Fruit fly (Drosophila melanogaster) whole organism, embryonic: ENCODE measurements around the gene CG11912.

Source experiments
- Atf6 ChIP-seq: fragments of 200-800 bp; sonication (Bioruptor generic); IDR thresholded peaks from 2 replicates; pipeline ENCODE4 v1.3.6; 2022; ENCODE audit warnings: missing biosample characterization, missing genetic modification characterization
- Bdp1 ChIP-seq: fragments of 200-800 bp; sonication (Bioruptor generic); optimal IDR thresholded peaks from 3 replicates; lab custom pipeline; 2016; ENCODE audit warnings: missing biosample characterization, missing genetic modification characterization
- CG10366 ChIP-seq: fragments of 200-800 bp; sonication (Bioruptor generic); IDR thresholded peaks from 2 replicates; pipeline ENCODE4 v1.3.6; 2022; ENCODE audit warnings: missing biosample characterization, missing genetic modification characterization
- CG11456 ChIP-seq: fragments of 200-800 bp; sonication (Bioruptor generic); IDR thresholded peaks from 3 replicates; pipeline ENCODE4 v1.3.6; 2022; ENCODE audit warnings: missing biosample characterization, missing genetic modification characterization
- CG14050 ChIP-seq: fragments of 200-800 bp; sonication (Bioruptor generic); IDR thresholded peaks from 3 replicates; pipeline ENCODE4 v1.3.6; 2022; ENCODE audit warnings: missing biosample characterization, missing genetic modification characterization
- CG16863 ChIP-seq: fragments of 200-800 bp; sonication (Bioruptor generic); optimal IDR thresholded peaks from 3 replicates; lab custom pipeline; 2016; ENCODE audit warnings: missing biosample characterization, missing genetic modification characterization
- CG18476 ChIP-seq: fragments of 200-800 bp; sonication (Bioruptor generic); optimal IDR thresholded peaks from 2 replicates; lab custom pipeline; 2016; ENCODE audit warnings: missing biosample characterization, mild to moderate bottlenecking, missing genetic modification characterization
- CG2129 ChIP-seq: fragments of 200-800 bp; sonication (Bioruptor generic); IDR thresholded peaks from 2 replicates; pipeline ENCODE4 v1.3.6; 2022; ENCODE audit warnings: missing biosample characterization, missing genetic modification characterization; ENCODE audit not compliant: partially characterized antibody
- CG2889 ChIP-seq: fragments of 200-800 bp; sonication (Bioruptor generic); IDR thresholded peaks from 3 replicates; pipeline ENCODE4 v1.3.6; 2022; ENCODE audit warnings: missing biosample characterization, missing genetic modification characterization
- CG31224 ChIP-seq: fragments of 200-800 bp; sonication (Bioruptor generic); IDR thresholded peaks from 2 replicates; pipeline ENCODE4 v1.3.6; 2022; ENCODE audit warnings: missing biosample characterization, missing genetic modification characterization
- CG3726 ChIP-seq: fragments of 200-800 bp; sonication (Bioruptor generic); IDR thresholded peaks from 3 replicates; pipeline ENCODE4, ENCODE4 v1.3.6; 2022; ENCODE audit warnings: missing biosample characterization, missing genetic modification characterization
- CG3847 ChIP-seq: fragments of 200-800 bp; sonication (Bioruptor generic); IDR thresholded peaks from 2 replicates; pipeline ENCODE4 v1.3.6; 2022; ENCODE audit warnings: missing biosample characterization, missing genetic modification characterization
- CG7372 ChIP-seq: fragments of 200-800 bp; sonication (Bioruptor generic); IDR thresholded peaks from 2 replicates; pipeline ENCODE4 v1.3.6; 2022; ENCODE audit warnings: missing biosample characterization, missing genetic modification characterization
- CG8478 ChIP-seq: fragments of >200 bp; optimal IDR thresholded peaks from 2 replicates; lab custom pipeline; 2018
- CG9797 ChIP-seq: fragments of 200-800 bp; sonication (Bioruptor generic); optimal IDR thresholded peaks from 3 replicates; lab custom pipeline; 2018; ENCODE audit warnings: missing biosample characterization, mild to moderate bottlenecking, missing genetic modification characterization
- CG9876 ChIP-seq: fragments of 200-800 bp; sonication (Bioruptor generic); optimal IDR thresholded peaks from 2 replicates; lab custom pipeline; 2016; ENCODE audit warnings: missing biosample characterization, missing genetic modification characterization
- Dbx ChIP-seq: fragments of 200-800 bp; sonication (Bioruptor generic); IDR thresholded peaks from 3 replicates; pipeline ENCODE4 v1.3.6; 2022; ENCODE audit warnings: missing biosample characterization, missing genetic modification characterization
- Dp ChIP-seq: fragments of 200-800 bp; sonication (Bioruptor generic); optimal IDR thresholded peaks from 2 replicates; lab custom pipeline; 2018; ENCODE audit warnings: missing biosample characterization, mild to moderate bottlenecking, missing genetic modification characterization, moderate library complexity
- Eip74EF ChIP-seq, 2 experiments: fragments of 200-800 bp in 1 of 2; fragments of >200 bp in 1 of 2; sonication (Bioruptor generic) in 1 of 2; optimal IDR thresholded peaks; 2 replicates each; lab custom pipeline; 2017 to 2019; ENCODE audit warnings: missing biosample characterization in 2 of 2, missing genetic modification characterization in 2 of 2, mild to moderate bottlenecking in 1 of 2, moderate library complexity in 1 of 2
- Fer1 ChIP-seq: fragments of 200-800 bp; sonication (Bioruptor generic); optimal IDR thresholded peaks from 2 replicates; lab custom pipeline; 2017; ENCODE audit warnings: missing biosample characterization, mild to moderate bottlenecking, missing genetic modification characterization
- Fer2 ChIP-seq: fragments of 200-800 bp; sonication (Bioruptor generic); optimal IDR thresholded peaks from 2 replicates; lab custom pipeline; 2018; ENCODE audit warnings: missing biosample characterization, mild to moderate bottlenecking, missing genetic modification characterization, moderate library complexity
- GATAe ChIP-seq: fragments of 200-800 bp; sonication (Bioruptor generic); conservative IDR thresholded peaks from 2 replicates; pipeline ENCODE4 v1.3.6; 2022; ENCODE audit warnings: missing biosample characterization, missing genetic modification characterization
- Lpt ChIP-seq: fragments of >200 bp; optimal IDR thresholded peaks from 2 replicates; lab custom pipeline; 2018; ENCODE audit warnings: missing biosample characterization, missing genetic modification characterization
- Max ChIP-seq: fragments of 200-800 bp; sonication (Bioruptor generic); optimal IDR thresholded peaks from 2 replicates; lab custom pipeline; 2016; ENCODE audit warnings: missing biosample characterization, mild to moderate bottlenecking, missing genetic modification characterization
- ase ChIP-seq: fragments of 200-800 bp; sonication (Bioruptor generic); IDR thresholded peaks from 3 replicates; pipeline ENCODE4 v1.3.6; 2022; ENCODE audit warnings: missing biosample characterization, missing genetic modification characterization
- cg ChIP-seq: fragments of 200-800 bp; sonication (Bioruptor generic); optimal IDR thresholded peaks from 3 replicates; lab custom pipeline; 2019; ENCODE audit warnings: missing biosample characterization, mild to moderate bottlenecking, missing genetic modification characterization, moderate library complexity
- crc ChIP-seq: fragments of 200-800 bp; sonication (Bioruptor generic); optimal IDR thresholded peaks from 2 replicates; lab custom pipeline; 2016; ENCODE audit warnings: missing biosample characterization, missing genetic modification characterization
- da ChIP-seq: fragments of 200-800 bp; sonication (Bioruptor generic); optimal IDR thresholded peaks from 2 replicates; lab custom pipeline; 2016; ENCODE audit warnings: missing biosample characterization, missing genetic modification characterization
- esg ChIP-seq: fragments of 200-800 bp; sonication (Bioruptor generic); conservative IDR thresholded peaks from 2 replicates; pipeline ENCODE4 v1.3.6; 2022; ENCODE audit warnings: missing biosample characterization, missing genetic modification characterization
- exex ChIP-seq: fragments of 200-800 bp; sonication (Bioruptor generic); optimal IDR thresholded peaks from 4 replicates; lab custom pipeline; 2018; ENCODE audit warnings: missing biosample characterization, mild to moderate bottlenecking, missing genetic modification characterization, moderate library complexity
- fd96Cb ChIP-seq: fragments of 200-800 bp; sonication (Bioruptor generic); optimal IDR thresholded peaks from 2 replicates; lab custom pipeline; 2018; ENCODE audit warnings: missing biosample characterization, mild to moderate bottlenecking, missing genetic modification characterization, moderate library complexity
- gce ChIP-seq: fragments of 200-800 bp; sonication (Bioruptor generic); IDR thresholded peaks from 3 replicates; pipeline ENCODE4 v1.3.6; 2022; ENCODE audit warnings: missing biosample characterization, missing genetic modification characterization
- jumu ChIP-seq: fragments of 200-800 bp; sonication (Bioruptor generic); optimal IDR thresholded peaks from 3 replicates; lab custom pipeline; 2016; ENCODE audit warnings: missing biosample characterization, missing genetic modification characterization
- kni ChIP-seq: fragments of 200-800 bp; sonication (Bioruptor generic); optimal IDR thresholded peaks from 3 replicates; lab custom pipeline; 2017; ENCODE audit warnings: mild to moderate bottlenecking, missing biosample characterization, missing genetic modification reagents, missing genetic modification characterization
- nmo ChIP-seq: fragments of 200-800 bp; sonication (Bioruptor generic); optimal IDR thresholded peaks from 2 replicates; lab custom pipeline; 2018; ENCODE audit warnings: missing biosample characterization, mild to moderate bottlenecking, missing genetic modification characterization, moderate library complexity
- nom ChIP-seq: fragments of 200-800 bp; sonication (Bioruptor generic); optimal IDR thresholded peaks from 2 replicates; lab custom pipeline; 2017; ENCODE audit warnings: missing biosample characterization, missing genetic modification characterization, mild to moderate bottlenecking, moderate library complexity, missing genetic modification reagents
- oc ChIP-seq: fragments of 200-800 bp; sonication (Bioruptor generic); optimal IDR thresholded peaks from 2 replicates; lab custom pipeline; 2018; ENCODE audit warnings: missing biosample characterization, mild to moderate bottlenecking, missing genetic modification characterization, moderate library complexity
- p53 ChIP-seq: fragments of 200-800 bp; sonication (Bioruptor generic); optimal IDR thresholded peaks from 2 replicates; lab custom pipeline; 2016; ENCODE audit warnings: missing biosample characterization, missing genetic modification characterization
- pan ChIP-seq, 4 experiments: fragments of >200 bp in 3 of 4; fragments of 200-800 bp in 1 of 4; sonication (Bioruptor generic) in 1 of 4; optimal IDR thresholded peaks in 3 of 4; IDR thresholded peaks in 1 of 4; 2 replicates each; pipeline versions ENCODE4 v1.3.6 to Lab custom; 2017 to 2022; ENCODE audit warnings: missing biosample characterization in 2 of 4, missing genetic modification characterization in 2 of 4, mixed read lengths in 1 of 4
- peb ChIP-seq: fragments of 200-800 bp; sonication (Bioruptor generic); IDR thresholded peaks from 2 replicates; pipeline ENCODE4 v1.3.6; 2022; ENCODE audit warnings: missing biosample characterization, missing genetic modification characterization
- ranshi ChIP-seq: fragments of 200-800 bp; sonication (Bioruptor generic); IDR thresholded peaks from 2 replicates; pipeline ENCODE4 v1.3.6; 2022; ENCODE audit warnings: missing biosample characterization, missing genetic modification characterization
- repo ChIP-seq: fragments of 200-800 bp; sonication (Bioruptor generic); optimal IDR thresholded peaks from 2 replicates; lab custom pipeline; 2016; ENCODE audit warnings: missing biosample characterization, missing genetic modification characterization
- ro ChIP-seq: fragments of 200-800 bp; sonication (Bioruptor generic); IDR thresholded peaks from 2 replicates; pipeline ENCODE4 v1.3.6; 2022; ENCODE audit warnings: missing biosample characterization, missing genetic modification characterization
- sd ChIP-seq: fragments of 200-800 bp; sonication (Bioruptor generic); optimal IDR thresholded peaks from 3 replicates; lab custom pipeline; 2018; ENCODE audit warnings: missing biosample characterization, mild to moderate bottlenecking, missing genetic modification characterization, moderate library complexity
- seq ChIP-seq: fragments of 200-800 bp; sonication (Bioruptor generic); IDR thresholded peaks from 2 replicates; pipeline ENCODE4 v1.3.6; 2022; ENCODE audit warnings: missing biosample characterization, missing genetic modification characterization
- ssp ChIP-seq: fragments of 200-800 bp; sonication (Bioruptor generic); IDR thresholded peaks from 2 replicates; pipeline ENCODE4 v1.3.6; 2022; ENCODE audit warnings: missing biosample characterization, missing genetic modification characterization
- tll ChIP-seq, 2 experiments: fragments of 200-800 bp in 1 of 2; fragments of >200 bp in 1 of 2; sonication (Bioruptor generic) in 1 of 2; optimal IDR thresholded peaks; 2 replicates each; lab custom pipeline; 2017 to 2019; ENCODE audit warnings: missing biosample characterization in 2 of 2, missing genetic modification characterization in 2 of 2, mild to moderate bottlenecking in 1 of 2, moderate library complexity in 1 of 2
- tna ChIP-seq: fragments of 200-800 bp; sonication (Bioruptor generic); IDR thresholded peaks from 2 replicates; pipeline ENCODE4 v1.3.6; 2022; ENCODE audit warnings: missing biosample characterization, missing genetic modification characterization; ENCODE audit not compliant: partially characterized antibody
- unc-4 ChIP-seq: fragments of 200-800 bp; sonication (Bioruptor generic); IDR thresholded peaks from 2 replicates; pipeline ENCODE4 v1.3.6; 2022; ENCODE audit warnings: missing biosample characterization, missing genetic modification characterization; ENCODE audit not compliant: partially characterized antibody
- wdn ChIP-seq: fragments of 200-800 bp; sonication (Bioruptor generic); IDR thresholded peaks from 2 replicates; pipeline ENCODE4 v1.3.6; 2022; ENCODE audit warnings: missing biosample characterization, missing genetic modification characterization
- zen ChIP-seq: fragments of 200-800 bp; sonication (Bioruptor generic); optimal IDR thresholded peaks from 3 replicates; lab custom pipeline; 2018; ENCODE audit warnings: missing biosample characterization, mild to moderate bottlenecking, missing genetic modification characterization, moderate library complexity

Gene CG11912

dm6 chr2L:305646-306045, 13.4 kb downstream of the CG11912 start, which contains the start of gene Plc21C (continued):
- TF ChIP-seq gce (no peak), p53 (GFP tag; lab: Kevin White, UChicago) (no peak), zen (tag; lab: Kevin White, UChicago) (no peak), CG3847 (GFP tag; lab: Robert Waterston, UW) (peak; percentile 85), nmo (GFP tag; lab: Kevin White, UChicago) (peak; percentile 77), jumu (GFP tag; lab: Kevin White, UChicago) (peak; percentile 41), CG3726 (GFP tag; lab: Robert Waterston, UW) (no peak), ranshi (GFP tag; lab: Robert Waterston, UW) (no peak), crc (GFP tag; lab: Kevin White, UChicago) (peak; percentile 4), CG9797 (peak; percentile 89), CG11456 (GFP tag; lab: Robert Waterston, UW) (0 out of 3 replicates have a peak, but pooled peaks have one; percentile 27), ro (GFP tag; lab: Robert Waterston, UW) (no peak), Fer2 (tag; lab: Kevin White, UChicago) (no peak), CG14050 (no peak), tll (GFP tag; optimal IDR thresholded peaks at IDR 0.05; lab: Kevin White, UChicago) (no peak), CG2889 (GFP tag; lab: Robert Waterston, UW) (no peak), Lpt (GFP tag; lab: Kevin White, UChicago) (no peak), cg (GFP tag; lab: Kevin White, UChicago) (no peak), ssp (GFP tag; lab: Robert Waterston, UW) (peak; percentile 34; the same call in 1 of the 2 replicates), unc-4 (peak; percentile 59; the same call in 1 of the 2 replicates), Eip74EF (GFP tag; optimal IDR thresholded peaks at IDR 0.05; lab: Kevin White, UChicago) (no peak), pan (optimal IDR thresholded peaks at IDR 0.05; lab: Kevin White, UChicago) (no peak), pan (GFP tag; optimal IDR thresholded peaks at IDR 0.05 in 1 of 2, IDR thresholded peaks at IDR 0.05 in 1 of 2) (no peak), CG9876 (GFP tag; lab: Kevin White, UChicago) (no peak), seq (no peak), tna (no peak), Max (GFP tag; lab: Kevin White, UChicago) (peak; percentile 65), kni (GFP tag; lab: Kevin White, UChicago) (peak; percentile 10), CG8478 (no peak), GATAe (GFP tag; lab: Robert Waterston, UW) (no peak), Fer1 (GFP tag; lab: Kevin White, UChicago) (peak; percentile 51), da (GFP tag; lab: Kevin White, UChicago) (no peak), ase (GFP tag; lab: Robert Waterston, UW) (no peak), Dbx (GFP tag; lab: Robert Waterston, UW) (peak; percentile 59; the same call in 2 of the 3 replicates), CG7372 (no peak), Bdp1 (GFP tag; lab: Kevin White, UChicago) (peak; percentile 10), CG16863 (peak; percentile 18), peb (GFP tag; lab: Robert Waterston, UW) (no peak), Atf6 (GFP tag; lab: Robert Waterston, UW) (peak; percentile 42; the same call in 1 of the 2 replicates), fd96Cb (tag; lab: Kevin White, UChicago) (no peak), oc (no peak), sd (tag; lab: Kevin White, UChicago) (peak; percentile 65), CG31224 (no peak), CG2129 (GFP tag; lab: Robert Waterston, UW) (no peak), CG10366 (GFP tag; lab: Robert Waterston, UW) (no peak; the same call in 1 of the 2 replicates), CG18476 (GFP tag; lab: Kevin White, UChicago) (peak; percentile 33), Dp (GFP tag; lab: Kevin White, UChicago) (peak; percentile 99), repo (GFP tag; lab: Kevin White, UChicago) (no peak), nom (no peak), exex (tag; lab: Kevin White, UChicago) (no peak), esg (GFP tag; lab: Robert Waterston, UW) (no peak), wdn (GFP tag; lab: Robert Waterston, UW) (no peak)
